Worm (Caenorhabditis elegans) whole organism, L4 larva: ENCODE measurements around the gene sra-1.

Experiments used
- F10B5.3 ChIP-seq: sonication (generic microtip); optimal IDR thresholded peaks from 2 replicates; lab custom pipeline; 2016; ENCODE audit warnings: mild to moderate bottlenecking, missing genetic modification characterization, missing compliant biosample characterization
- ama-1 ChIP-seq: fragments of 150-350 bp; optimal IDR thresholded peaks from 2 replicates; lab custom pipeline; 2014; ENCODE audit warnings: inconsistent platforms, mixed read lengths
- ceh-28 ChIP-seq: fragments of 150-350 bp; optimal IDR thresholded peaks from 2 replicates; lab custom pipeline; 2014; ENCODE audit warnings: missing biosample characterization, missing genetic modification reagents, missing genetic modification characterization
- egl-27 ChIP-seq: sonication (generic microtip); optimal IDR thresholded peaks from 3 replicates; lab custom pipeline; 2017; ENCODE audit warnings: missing biosample characterization, missing genetic modification reagents, missing genetic modification characterization
- mdl-1 ChIP-seq, 2 experiments: fragments of 150-350 bp in 1 of 2; sonication (generic microtip) in 1 of 2; optimal IDR thresholded peaks; 2 replicates each; lab custom pipeline; 2014 to 2017; ENCODE audit warnings: missing biosample characterization in 2 of 2, missing genetic modification characterization in 2 of 2
- mep-1 ChIP-seq: fragments of 150-350 bp; sonication (generic microtip); optimal IDR thresholded peaks from 3 replicates; lab custom pipeline; 2014; ENCODE audit warnings: missing biosample characterization, missing genetic modification characterization
- nhr-111 ChIP-seq: fragments of 200-800 bp; sonication (Bioruptor generic); optimal IDR thresholded peaks from 2 replicates; lab custom pipeline; 2018; ENCODE audit warnings: mild to moderate bottlenecking, missing genetic modification characterization, missing compliant biosample characterization
- nhr-25 ChIP-seq: sonication (generic microtip); optimal IDR thresholded peaks from 2 replicates; lab custom pipeline; 2017; ENCODE audit warnings: missing genetic modification characterization, mild to moderate bottlenecking, missing compliant biosample characterization, antibody characterized with exemption, moderate library complexity, borderline replicate concordance; ENCODE audit not compliant: insufficient read depth
- nhr-48 ChIP-seq: sonication (generic microtip); optimal IDR thresholded peaks from 2 replicates; lab custom pipeline; 2016; ENCODE audit warnings: mild to moderate bottlenecking, missing genetic modification characterization, missing compliant biosample characterization
- saeg-2 ChIP-seq: fragments of 200-800 bp; sonication (Bioruptor generic); IDR thresholded peaks from 2 replicates; pipeline ENCODE4 v1.3.6; 2022; ENCODE audit warnings: missing genetic modification reagents, missing genetic modification characterization, missing compliant biosample characterization
- unc-39 ChIP-seq: sonication (generic microtip); optimal IDR thresholded peaks from 2 replicates; lab custom pipeline; 2017; ENCODE audit warnings: missing biosample characterization, missing genetic modification characterization

- TF ChIP-seq nhr-25 (tag; lab: Kevin White, UChicago), result no peak
- no peak for TF ChIP-seq nhr-48 (tag; lab: Kevin White, UChicago)
- no peak for TF ChIP-seq saeg-2 (GFP tag; lab: Robert Waterston, UW)
- no peak for TF ChIP-seq F10B5.3 (tag; lab: Kevin White, UChicago)
- no peak for TF ChIP-seq ama-1 (lab: Kevin White, UChicago)
- no peak for TF ChIP-seq mep-1 (tag; lab: Kevin White, UChicago)
- TF ChIP-seq ceh-28 (tag; lab: Kevin White, UChicago), result no peak
- TF ChIP-seq mdl-1 (tag; optimal IDR thresholded peaks at IDR 0.05; lab: Kevin White, UChicago), result no peak
- TF ChIP-seq nhr-111 (GFP tag; lab: Kevin White, UChicago), result no peak
- TF ChIP-seq egl-27 (tag; lab: Kevin White, UChicago), result no peak
- TF ChIP-seq unc-39 (tag; lab: Kevin White, UChicago), result no peak
Measured at ce11 chrII:9480006-9480405, 41.5 kb downstream of the sra-1 start, which contains the start of gene T19H5.7.
